Worm (Caenorhabditis elegans) whole organism, mixed stage, embryonic: Measurements from ENCODE around the gene grl-25.

ENCODE experiments used
- bed-3 ChIP-seq: fragments of 200-800 bp; sonication (Bioruptor generic); optimal IDR thresholded peaks from 3 replicates; lab custom pipeline; 2018; ENCODE audit warnings: mild to moderate bottlenecking, missing genetic modification characterization, moderate library complexity, missing compliant biosample characterization
- blmp-1 ChIP-seq: fragments of 150-350 bp; optimal IDR thresholded peaks from 2 replicates; lab custom pipeline; 2014; ENCODE audit warnings: missing biosample characterization, missing genetic modification characterization
- cnd-1 ChIP-seq: fragments of 200-800 bp; sonication (Bioruptor generic); optimal IDR thresholded peaks from 2 replicates; lab custom pipeline; 2018; ENCODE audit warnings: mild to moderate bottlenecking, missing genetic modification characterization, missing compliant biosample characterization
- mls-2 ChIP-seq: sonication (generic microtip); optimal IDR thresholded peaks from 2 replicates; lab custom pipeline; 2016; ENCODE audit warnings: mild to moderate bottlenecking, missing genetic modification characterization, moderate library complexity, missing compliant biosample characterization
- nhr-12 ChIP-seq: fragments of 150-350 bp; optimal IDR thresholded peaks from 2 replicates; lab custom pipeline; 2014; ENCODE audit warnings: missing biosample characterization, missing genetic modification characterization
- nhr-237 ChIP-seq: fragments of 150-350 bp; optimal IDR thresholded peaks from 2 replicates; lab custom pipeline; 2014; ENCODE audit warnings: missing biosample characterization, missing genetic modification characterization
- pha-4 ChIP-seq: fragments of 150-350 bp; optimal IDR thresholded peaks from 2 replicates; lab custom pipeline; 2018; ENCODE audit warnings: missing biosample characterization, missing genetic modification reagents, missing genetic modification characterization
- tbx-8 ChIP-seq: fragments of 200-800 bp; sonication (Bioruptor generic); optimal IDR thresholded peaks from 2 replicates; lab custom pipeline; 2018; ENCODE audit warnings: mild to moderate bottlenecking, missing genetic modification characterization, moderate library complexity, missing compliant biosample characterization
- unc-39 ChIP-seq: fragments of 150-350 bp; optimal IDR thresholded peaks from 2 replicates; lab custom pipeline; 2014; ENCODE audit warnings: missing biosample characterization, missing genetic modification characterization
- unc-62 ChIP-seq: fragments of 150-350 bp; optimal IDR thresholded peaks from 2 replicates; lab custom pipeline; 2014; ENCODE audit warnings: missing biosample characterization, missing genetic modification reagents, missing genetic modification characterization
- ztf-11 ChIP-seq: fragments of 150-350 bp; optimal IDR thresholded peaks from 2 replicates; lab custom pipeline; 2014; ENCODE audit warnings: missing biosample characterization, missing genetic modification characterization

DNA sequence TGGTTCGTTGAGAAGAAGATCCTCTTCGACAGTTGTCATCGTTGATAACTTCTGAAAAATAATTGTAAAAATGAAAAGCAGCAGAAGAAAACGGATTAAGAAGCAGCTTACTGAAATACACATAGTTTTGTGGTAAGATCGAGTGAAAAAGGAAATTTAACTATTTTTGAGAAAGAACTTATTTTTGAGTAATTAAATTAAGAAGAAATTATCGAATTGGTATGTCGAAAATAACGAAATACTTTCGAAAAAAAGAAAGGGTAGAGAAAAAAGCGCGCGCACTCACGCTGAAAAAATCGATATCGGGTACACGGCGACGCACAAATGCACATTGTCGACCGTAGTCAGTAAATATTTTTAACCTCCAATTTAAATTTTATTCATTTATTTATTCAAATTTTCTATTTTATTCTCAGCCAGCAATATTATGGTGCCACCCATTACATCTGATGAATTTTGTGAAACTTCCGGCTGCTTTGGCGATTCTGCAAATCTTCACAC is 5.9 kb upstream of the grl-25 start, which contains the start of the genes ZK643.5 and ZK643.2:
- no peak for TF ChIP-seq unc-62 (GFP tag; lab: Kevin White, UChicago)
- no peak for TF ChIP-seq ztf-11 (tag; lab: Kevin White, UChicago)
- TF ChIP-seq tbx-8 (GFP tag; lab: Kevin White, UChicago): no peak
- no peak for TF ChIP-seq bed-3 (GFP tag; lab: Kevin White, UChicago)
- TF ChIP-seq blmp-1 (tag; lab: Kevin White, UChicago): no peak
- no peak for TF ChIP-seq cnd-1 (tag; lab: Kevin White, UChicago)
- no peak for TF ChIP-seq unc-39 (tag; lab: Kevin White, UChicago)
- TF ChIP-seq nhr-237 (tag; lab: Kevin White, UChicago): no peak
- TF ChIP-seq pha-4: peak; percentile 15
- TF ChIP-seq nhr-12: no peak
- no peak for TF ChIP-seq mls-2 (tag; lab: Kevin White, UChicago)
